Fruit fly (Drosophila melanogaster) whole organism, embryonic: ENCODE measurements around the gene HDAC3.

Experiments used
- Atf3 ChIP-seq: fragments of 200-800 bp; sonication (Bioruptor generic); optimal IDR thresholded peaks from 3 replicates; lab custom pipeline; 2016; ENCODE audit warnings: missing biosample characterization, missing genetic modification characterization
- CG10274 ChIP-seq: fragments of 200-800 bp; sonication (Bioruptor generic); optimal IDR thresholded peaks from 3 replicates; lab custom pipeline; 2017; ENCODE audit warnings: missing biosample characterization, mild to moderate bottlenecking, missing genetic modification characterization
- CG10543 ChIP-seq: fragments of 200-800 bp; sonication (Bioruptor generic); optimal IDR thresholded peaks from 3 replicates; lab custom pipeline; 2017; ENCODE audit warnings: missing biosample characterization, mild to moderate bottlenecking, missing genetic modification characterization, moderate library complexity
- CG17359 ChIP-seq: fragments of 200-800 bp; sonication (Bioruptor generic); optimal IDR thresholded peaks from 3 replicates; lab custom pipeline; 2018; ENCODE audit warnings: missing biosample characterization, mild to moderate bottlenecking, missing genetic modification characterization, moderate library complexity
- CG18011 ChIP-seq: fragments of 200-800 bp; sonication (Bioruptor generic); optimal IDR thresholded peaks from 2 replicates; lab custom pipeline; 2017; ENCODE audit warnings: missing biosample characterization, missing genetic modification characterization, mild to moderate bottlenecking, moderate library complexity, missing genotype
- CG2120 ChIP-seq: fragments of 200-800 bp; sonication (Bioruptor generic); optimal IDR thresholded peaks from 3 replicates; lab custom pipeline; 2016; ENCODE audit warnings: missing biosample characterization, missing genetic modification characterization
- CG31365 ChIP-seq: fragments of 200-800 bp; sonication (Bioruptor generic); optimal IDR thresholded peaks from 2 replicates; lab custom pipeline; 2018; ENCODE audit warnings: missing biosample characterization, mild to moderate bottlenecking, missing genetic modification characterization
- CG3407 ChIP-seq: fragments of 200-800 bp; sonication (Bioruptor generic); optimal IDR thresholded peaks from 2 replicates; lab custom pipeline; 2018; ENCODE audit warnings: missing biosample characterization, mild to moderate bottlenecking, missing genetic modification characterization
- CG4730 ChIP-seq: fragments of 200-800 bp; sonication (Bioruptor generic); IDR thresholded peaks from 2 replicates; pipeline ENCODE4 v1.3.6; 2022; ENCODE audit warnings: missing biosample characterization, missing genetic modification characterization
- CG6791 ChIP-seq: fragments of 200-800 bp; sonication (Bioruptor generic); IDR thresholded peaks from 3 replicates; pipeline ENCODE4 v1.3.6; 2022; ENCODE audit warnings: missing biosample characterization, missing genetic modification characterization; ENCODE audit not compliant: partially characterized antibody
- CG6854 ChIP-seq: fragments of 200-800 bp; sonication (Bioruptor generic); optimal IDR thresholded peaks from 3 replicates; lab custom pipeline; 2017; ENCODE audit warnings: missing biosample characterization, mild to moderate bottlenecking, missing genetic modification characterization
- CG7745 ChIP-seq: fragments of 200-800 bp; sonication (Bioruptor generic); optimal IDR thresholded peaks from 2 replicates; lab custom pipeline; 2018; ENCODE audit warnings: missing biosample characterization, mild to moderate bottlenecking, missing genetic modification characterization, moderate library complexity
- CG8290 ChIP-seq, 3 experiments: fragments of 200-800 bp; sonication (Bioruptor generic); optimal IDR thresholded peaks; 2 replicates each; lab custom pipeline; 2016 to 2019; ENCODE audit warnings: missing biosample characterization in 3 of 3, missing genetic modification characterization in 3 of 3, mild to moderate bottlenecking in 2 of 3, moderate library complexity in 1 of 3
- CG8478 ChIP-seq: fragments of >200 bp; optimal IDR thresholded peaks from 2 replicates; lab custom pipeline; 2018
- CG8924 ChIP-seq: fragments of 200-800 bp; optimal IDR thresholded peaks from 3 replicates; lab custom pipeline; 2019; ENCODE audit warnings: missing biosample characterization, mild to moderate bottlenecking, missing genetic modification characterization, moderate library complexity
- CG8944 ChIP-seq: fragments of 200-800 bp; sonication (Bioruptor generic); optimal IDR thresholded peaks from 3 replicates; lab custom pipeline; 2016; ENCODE audit warnings: missing biosample characterization, missing genetic modification characterization
- CG9797 ChIP-seq: fragments of 200-800 bp; sonication (Bioruptor generic); optimal IDR thresholded peaks from 3 replicates; lab custom pipeline; 2018; ENCODE audit warnings: missing biosample characterization, mild to moderate bottlenecking, missing genetic modification characterization
- CoRest ChIP-seq: fragments of 200-800 bp; sonication (Bioruptor generic); optimal IDR thresholded peaks from 3 replicates; lab custom pipeline; 2018; ENCODE audit warnings: missing biosample characterization, mild to moderate bottlenecking, missing genetic modification characterization, moderate library complexity
- Dad ChIP-seq: fragments of 200-800 bp; sonication (Bioruptor generic); optimal IDR thresholded peaks from 3 replicates; lab custom pipeline; 2016; ENCODE audit warnings: missing biosample characterization, missing genetic modification characterization
- Deaf1 ChIP-seq: fragments of 200-800 bp; optimal IDR thresholded peaks from 3 replicates; lab custom pipeline; 2019; ENCODE audit warnings: missing biosample characterization, mild to moderate bottlenecking, missing genetic modification characterization, moderate library complexity
- Dip2 ChIP-seq: fragments of 200-800 bp; sonication (Bioruptor generic); IDR thresholded peaks from 2 replicates; pipeline ENCODE4 v1.3.6; 2022; ENCODE audit warnings: missing biosample characterization, missing genetic modification characterization
- Drgx ChIP-seq: fragments of 200-800 bp; sonication (Bioruptor generic); IDR thresholded peaks from 2 replicates; pipeline ENCODE4 v1.3.6; 2022; ENCODE audit warnings: missing biosample characterization, missing genetic modification characterization
- Eip74EF ChIP-seq, 2 experiments: fragments of 200-800 bp in 1 of 2; fragments of >200 bp in 1 of 2; sonication (Bioruptor generic) in 1 of 2; optimal IDR thresholded peaks; 2 replicates each; lab custom pipeline; 2017 to 2019; ENCODE audit warnings: missing biosample characterization in 2 of 2, missing genetic modification characterization in 2 of 2, mild to moderate bottlenecking in 1 of 2, moderate library complexity in 1 of 2
- Fer2 ChIP-seq: fragments of 200-800 bp; sonication (Bioruptor generic); optimal IDR thresholded peaks from 2 replicates; lab custom pipeline; 2018; ENCODE audit warnings: missing biosample characterization, mild to moderate bottlenecking, missing genetic modification characterization, moderate library complexity
- Fer3 ChIP-seq: fragments of 200-800 bp; sonication (Bioruptor generic); optimal IDR thresholded peaks from 2 replicates; lab custom pipeline; 2018; ENCODE audit warnings: missing biosample characterization, mild to moderate bottlenecking, missing genetic modification characterization, moderate library complexity
- Hey ChIP-seq: fragments of 200-800 bp; sonication (Bioruptor generic); optimal IDR thresholded peaks from 3 replicates; lab custom pipeline; 2018; ENCODE audit warnings: missing biosample characterization, mild to moderate bottlenecking, missing genetic modification characterization
- Lhr ChIP-seq: fragments of 200-800 bp; sonication (Bioruptor generic); optimal IDR thresholded peaks from 3 replicates; lab custom pipeline; 2017; ENCODE audit warnings: mild to moderate bottlenecking, missing biosample characterization, missing genetic modification reagents, missing genetic modification characterization
- Mes4 ChIP-seq: fragments of 200-800 bp; sonication (Bioruptor generic); optimal IDR thresholded peaks from 2 replicates; lab custom pipeline; 2016; ENCODE audit warnings: missing biosample characterization, missing genetic modification characterization
- Rfx ChIP-seq: fragments of 200-800 bp; sonication (Bioruptor generic); IDR thresholded peaks from 2 replicates; pipeline ENCODE4 v1.3.6; 2022; ENCODE audit warnings: missing biosample characterization, missing genetic modification characterization
- Stat92E ChIP-seq, 3 experiments: fragments of >200 bp in 2 of 3; fragments of 200-800 bp in 1 of 3; sonication (Bioruptor generic) in 1 of 3; optimal IDR thresholded peaks; 2 replicates each; lab custom pipeline; 2017 to 2019; ENCODE audit warnings: missing biosample characterization in 3 of 3, missing genetic modification characterization in 3 of 3, mild to moderate bottlenecking in 1 of 3, moderate library complexity in 1 of 3
- Tbp ChIP-seq: fragments of >200 bp; optimal IDR thresholded peaks from 2 replicates; lab custom pipeline; 2018; ENCODE audit warnings: missing biosample characterization, missing genetic modification characterization
- bab2 ChIP-seq: fragments of 200-800 bp; sonication (Bioruptor generic); optimal IDR thresholded peaks from 2 replicates; lab custom pipeline; 2016; ENCODE audit warnings: missing biosample characterization, missing genetic modification characterization
- bigmax ChIP-seq: fragments of 200-800 bp; sonication (Bioruptor generic); optimal IDR thresholded peaks from 2 replicates; lab custom pipeline; 2018; ENCODE audit warnings: missing biosample characterization, mild to moderate bottlenecking, missing genetic modification characterization
- disco-r ChIP-seq: fragments of 200-800 bp; sonication (Bioruptor generic); optimal IDR thresholded peaks from 2 replicates; lab custom pipeline; 2016; ENCODE audit warnings: missing biosample characterization, missing genetic modification characterization
- fd102C ChIP-seq: fragments of 200-800 bp; sonication (Bioruptor generic); optimal IDR thresholded peaks from 2 replicates; lab custom pipeline; 2018; ENCODE audit warnings: missing biosample characterization, mild to moderate bottlenecking, missing genetic modification characterization, moderate library complexity
- ham ChIP-seq: fragments of 200-800 bp; sonication (Bioruptor generic); IDR thresholded peaks from 2 replicates; pipeline ENCODE4 v1.3.6; 2022; ENCODE audit warnings: missing biosample characterization, missing genetic modification characterization
- jumu ChIP-seq: fragments of 200-800 bp; sonication (Bioruptor generic); optimal IDR thresholded peaks from 3 replicates; lab custom pipeline; 2016; ENCODE audit warnings: missing biosample characterization, missing genetic modification characterization
- ken ChIP-seq: fragments of 200-800 bp; sonication (Bioruptor generic); IDR thresholded peaks from 3 replicates; pipeline ENCODE4 v1.3.6; 2022; ENCODE audit warnings: missing biosample characterization, missing genetic modification characterization
- lab ChIP-seq: fragments of 200-800 bp; sonication (Bioruptor generic); optimal IDR thresholded peaks from 3 replicates; lab custom pipeline; 2017; ENCODE audit warnings: missing biosample characterization, missing genetic modification characterization, mild to moderate bottlenecking, moderate library complexity, missing genetic modification reagents
- p53 ChIP-seq: fragments of 200-800 bp; sonication (Bioruptor generic); optimal IDR thresholded peaks from 2 replicates; lab custom pipeline; 2016; ENCODE audit warnings: missing biosample characterization, missing genetic modification characterization
- pum ChIP-seq: fragments of 200-800 bp; sonication (Bioruptor generic); optimal IDR thresholded peaks from 2 replicates; lab custom pipeline; 2016; ENCODE audit warnings: missing biosample characterization, missing genetic modification characterization
- run ChIP-seq: fragments of 200-800 bp; sonication (Bioruptor generic); optimal IDR thresholded peaks from 3 replicates; lab custom pipeline; 2018; ENCODE audit warnings: missing biosample characterization, mild to moderate bottlenecking, missing genetic modification characterization
- schlank ChIP-seq: fragments of 200-800 bp; sonication (Bioruptor generic); optimal IDR thresholded peaks from 2 replicates; lab custom pipeline; 2018; ENCODE audit warnings: missing biosample characterization, mild to moderate bottlenecking, missing genetic modification characterization
- scrt ChIP-seq: fragments of 200-800 bp; sonication (Bioruptor generic); optimal IDR thresholded peaks from 2 replicates; lab custom pipeline; 2018; ENCODE audit warnings: missing biosample characterization, mild to moderate bottlenecking, missing genetic modification characterization, moderate library complexity
- shn ChIP-seq: fragments of 200-800 bp; sonication (Bioruptor generic); optimal IDR thresholded peaks from 3 replicates; lab custom pipeline; 2016; ENCODE audit warnings: missing biosample characterization, missing genetic modification characterization
- sim ChIP-seq: fragments of 200-800 bp; sonication (Bioruptor generic); IDR thresholded peaks from 2 replicates; pipeline ENCODE4 v1.3.6; 2022; ENCODE audit warnings: missing biosample characterization, missing genetic modification characterization
- slou ChIP-seq: fragments of 200-800 bp; sonication (Bioruptor generic); optimal IDR thresholded peaks from 3 replicates; lab custom pipeline; 2016; ENCODE audit warnings: missing biosample characterization, missing genetic modification characterization
- ssp ChIP-seq: fragments of 200-800 bp; sonication (Bioruptor generic); IDR thresholded peaks from 2 replicates; pipeline ENCODE4 v1.3.6; 2022; ENCODE audit warnings: missing biosample characterization, missing genetic modification characterization
- tgo ChIP-seq: fragments of 200-800 bp; sonication (Bioruptor generic); IDR thresholded peaks from 3 replicates; pipeline ENCODE4 v1.3.6; 2022; ENCODE audit warnings: missing biosample characterization, missing genetic modification characterization
- tin ChIP-seq: fragments of 200-800 bp; sonication (Bioruptor generic); optimal IDR thresholded peaks from 3 replicates; lab custom pipeline; 2016; ENCODE audit warnings: missing biosample characterization, missing genetic modification characterization

Gene HDAC3

dm6 chr3R:5466875-5467274 lies 7.5 kb downstream of the HDAC3 start, which contains the start of gene RpL35A (continued):
- TF ChIP-seq CoRest (peak; percentile 25), CG7745 (tag; lab: Kevin White, UChicago) (no peak), scrt (peak; percentile 83), Drgx (GFP tag; lab: Robert Waterston, UW) (no peak), CG31365 (tag; lab: Kevin White, UChicago) (peak; percentile 61), bab2 (GFP tag; lab: Kevin White, UChicago) (no peak), CG10543 (GFP tag; lab: Kevin White, UChicago) (peak; percentile 80), CG8478 (lab: Kevin White, UChicago) (no peak), lab (GFP tag; lab: Kevin White, UChicago) (peak; percentile 92), ken (no peak), tin (GFP tag; lab: Kevin White, UChicago) (peak; percentile 9), Fer2 (peak; percentile 68), CG8944 (GFP tag; lab: Kevin White, UChicago) (no peak), Lhr (peak; percentile 62), Tbp (GFP tag; lab: Kevin White, UChicago) (no peak), CG6854 (peak; percentile 82), run (peak; percentile 24), sim (0 out of 2 replicates have a peak, but pooled peaks have one; percentile 28), schlank (tag; lab: Kevin White, UChicago) (peak; percentile 76), fd102C (GFP tag; lab: Kevin White, UChicago) (peak; percentile 43), ham (no peak), shn (GFP tag; lab: Kevin White, UChicago) (peak; percentile 53), ssp (no peak), Rfx (peak; percentile 73), Fer3 (peak; percentile 80), CG8290 (GFP tag; optimal IDR thresholded peaks at IDR 0.05; lab: Kevin White, UChicago) (peak; percentile 30), CG8290 (tag; optimal IDR thresholded peaks at IDR 0.05; lab: Kevin White, UChicago) (peak; percentile 54 to 69), jumu (no peak), CG2120 (peak; percentile 10), p53 (GFP tag; lab: Kevin White, UChicago) (peak; percentile 52), CG4730 (GFP tag; lab: Robert Waterston, UW) (no peak), Eip74EF (GFP tag; optimal IDR thresholded peaks at IDR 0.05; lab: Kevin White, UChicago) (peak in 1 of 2 experiments; percentile 73), CG10274 (GFP tag; lab: Kevin White, UChicago) (peak; percentile 65), Deaf1 (peak; percentile 17), CG6791 (GFP tag; lab: Robert Waterston, UW) (no peak), Dad (peak; percentile 81), CG18011 (peak; percentile 66), CG17359 (tag; lab: Kevin White, UChicago) (peak; percentile 67), pum (GFP tag; lab: Kevin White, UChicago) (peak; percentile 30), disco-r (GFP tag; lab: Kevin White, UChicago) (peak; percentile 41), CG3407 (GFP tag; lab: Kevin White, UChicago) (peak; percentile 70), slou (no peak), Stat92E (GFP tag; optimal IDR thresholded peaks at IDR 0.05; lab: Kevin White, UChicago) (peak in 1 of 3 experiments; percentile 49), Dip2 (no peak), tgo (no peak; the same call in 2 of the 3 replicates), bigmax (peak; percentile 75), CG8924 (tag; lab: Kevin White, UChicago) (peak; percentile 67), Hey (peak; percentile 44), Mes4 (GFP tag; lab: Kevin White, UChicago) (peak; percentile 85), Atf3 (GFP tag; lab: Kevin White, UChicago) (peak; percentile 10), CG9797 (GFP tag; lab: Kevin White, UChicago) (peak; percentile 81)
